Fruit fly (Drosophila melanogaster) whole organism, adult: ENCODE data around the gene Pi3K21B.

Experiments
- CG11617 ChIP-seq: fragments of 200-800 bp; sonication (Bioruptor generic); optimal IDR thresholded peaks from 2 replicates; lab custom pipeline; 2017; ENCODE audit warnings: mild to moderate bottlenecking, missing biosample characterization, missing genetic modification reagents, missing genetic modification characterization
- CG12768 ChIP-seq: fragments of 200-800 bp; sonication (Bioruptor generic); optimal IDR thresholded peaks from 2 replicates; lab custom pipeline; 2017; ENCODE audit warnings: missing biosample characterization, missing genetic modification characterization, mild to moderate bottlenecking, moderate library complexity, missing genetic modification reagents
- CG14711 ChIP-seq: fragments of 200-800 bp; sonication (Bioruptor generic); optimal IDR thresholded peaks from 2 replicates; lab custom pipeline; 2018; ENCODE audit warnings: missing biosample characterization, mild to moderate bottlenecking, missing genetic modification characterization, moderate library complexity
- CG1620 ChIP-seq: fragments of 200-800 bp; sonication (Bioruptor generic); optimal IDR thresholded peaks from 2 replicates; lab custom pipeline; 2016; ENCODE audit warnings: missing biosample characterization, missing genetic modification characterization
- CG33017 ChIP-seq: fragments of 200-800 bp; sonication (Bioruptor generic); optimal IDR thresholded peaks from 2 replicates; lab custom pipeline; 2018; ENCODE audit warnings: missing biosample characterization, mild to moderate bottlenecking, missing genetic modification characterization, moderate library complexity
- CG5204 ChIP-seq: fragments of 200-800 bp; sonication (Bioruptor generic); optimal IDR thresholded peaks from 2 replicates; lab custom pipeline; 2016; ENCODE audit warnings: missing biosample characterization, missing genetic modification characterization
- CG7045 ChIP-seq: fragments of 200-800 bp; sonication (Bioruptor generic); optimal IDR thresholded peaks from 2 replicates; lab custom pipeline; 2017; ENCODE audit warnings: missing biosample characterization, mild to moderate bottlenecking, missing genetic modification characterization
- CG7101 ChIP-seq: fragments of 200-800 bp; sonication (Bioruptor generic); optimal IDR thresholded peaks from 2 replicates; lab custom pipeline; 2018; ENCODE audit warnings: missing biosample characterization, mild to moderate bottlenecking, missing genetic modification characterization, moderate library complexity
- Clk ChIP-seq: fragments of 200-800 bp; sonication (Bioruptor generic); optimal IDR thresholded peaks from 2 replicates; lab custom pipeline; 2017; ENCODE audit warnings: missing biosample characterization, missing genetic modification characterization
- Crg-1 ChIP-seq: fragments of 200-800 bp; sonication (Bioruptor generic); optimal IDR thresholded peaks from 2 replicates; lab custom pipeline; 2016; ENCODE audit warnings: missing biosample characterization, missing genetic modification characterization
- Hr96 ChIP-seq: fragments of 200-800 bp; sonication (Bioruptor generic); optimal IDR thresholded peaks from 2 replicates; lab custom pipeline; 2016; ENCODE audit warnings: missing biosample characterization, missing genetic modification characterization
- Mnt ChIP-seq: fragments of 200-800 bp; sonication (Bioruptor generic); optimal IDR thresholded peaks from 2 replicates; lab custom pipeline; 2016; ENCODE audit warnings: missing biosample characterization, mild to moderate bottlenecking, missing genetic modification characterization
- bab1 ChIP-seq: fragments of 200-800 bp; sonication (Bioruptor generic); optimal IDR thresholded peaks from 3 replicates; lab custom pipeline; 2019; ENCODE audit warnings: missing biosample characterization, mild to moderate bottlenecking, missing genetic modification characterization, moderate library complexity
- cic ChIP-seq: fragments of 200-800 bp; sonication (Bioruptor generic); optimal IDR thresholded peaks from 2 replicates; lab custom pipeline; 2017; ENCODE audit warnings: missing biosample characterization, mild to moderate bottlenecking, missing genetic modification characterization, moderate library complexity
- cnc ChIP-seq, 2 experiments: fragments of >200 bp; optimal IDR thresholded peaks; 2 replicates each; lab custom pipeline; 2017
- kay ChIP-seq: fragments of 200-800 bp; sonication (Bioruptor generic); peaks from one replicate; lab custom pipeline; 2016; ENCODE audit warnings: missing biosample characterization, missing genetic modification characterization, borderline replicate concordance
- ovo ChIP-seq: fragments of 200-800 bp; sonication (Bioruptor generic); optimal IDR thresholded peaks from 2 replicates; lab custom pipeline; 2016; ENCODE audit warnings: missing biosample characterization, missing genetic modification characterization
- pad ChIP-seq: fragments of 200-800 bp; sonication (Bioruptor generic); optimal IDR thresholded peaks from 3 replicates; lab custom pipeline; 2017; ENCODE audit warnings: missing biosample characterization, missing genetic modification characterization, mild to moderate bottlenecking, moderate library complexity, missing genetic modification reagents
- tj ChIP-seq: fragments of 200-800 bp; sonication (Bioruptor generic); optimal IDR thresholded peaks from 3 replicates; lab custom pipeline; 2017; ENCODE audit warnings: missing biosample characterization, mild to moderate bottlenecking, missing genetic modification characterization, moderate library complexity
- toe ChIP-seq: fragments of 200-800 bp; sonication (Bioruptor generic); optimal IDR thresholded peaks from 2 replicates; lab custom pipeline; 2016; ENCODE audit warnings: missing biosample characterization, missing genetic modification characterization

Gene Pi3K21B

dm6 chr2L:297480-298284 is at the start of gene Pi3K21B:
Pi3K21B (plus strand) TSS chr2L:297880.
- no peak for TF ChIP-seq CG5204 (GFP tag; lab: Kevin White, UChicago)
- peak; percentile 96 for TF ChIP-seq CG11617 (GFP tag; lab: Kevin White, UChicago)
- TF ChIP-seq Clk (GFP tag; lab: Kevin White, UChicago) = peak; percentile 94
- no peak for TF ChIP-seq cnc (optimal IDR thresholded peaks at IDR 0.05; lab: Kevin White, UChicago)
- peak; percentile 93 for TF ChIP-seq CG33017 (tag; lab: Kevin White, UChicago)
- TF ChIP-seq Hr96 = peak; percentile 97
- peak; percentile 86 for TF ChIP-seq bab1 (GFP tag; lab: Kevin White, UChicago)
- peak; percentile 99 for TF ChIP-seq CG1620 (GFP tag; lab: Kevin White, UChicago)
- peak; percentile 90 for TF ChIP-seq pad (GFP tag; lab: Kevin White, UChicago)
- TF ChIP-seq CG14711 = peak; percentile 94
- no peak for TF ChIP-seq kay (GFP tag; lab: Kevin White, UChicago)
- TF ChIP-seq cic (GFP tag; lab: Kevin White, UChicago) = peak; percentile 63
- TF ChIP-seq tj (GFP tag; lab: Kevin White, UChicago) = peak; percentile 62
- peak; percentile 96 for TF ChIP-seq toe
- peak; percentile 96 for TF ChIP-seq Mnt
- peak; percentile 94 for TF ChIP-seq CG7101
- peak; percentile 97 for TF ChIP-seq CG12768 (GFP tag; lab: Kevin White, UChicago)
- TF ChIP-seq CG7045 (GFP tag; lab: Kevin White, UChicago) = peak; percentile 96
- peak; percentile 99 for TF ChIP-seq Crg-1 (GFP tag; lab: Kevin White, UChicago)
- TF ChIP-seq ovo (GFP tag; lab: Kevin White, UChicago) = peak; percentile 96

DNA sequence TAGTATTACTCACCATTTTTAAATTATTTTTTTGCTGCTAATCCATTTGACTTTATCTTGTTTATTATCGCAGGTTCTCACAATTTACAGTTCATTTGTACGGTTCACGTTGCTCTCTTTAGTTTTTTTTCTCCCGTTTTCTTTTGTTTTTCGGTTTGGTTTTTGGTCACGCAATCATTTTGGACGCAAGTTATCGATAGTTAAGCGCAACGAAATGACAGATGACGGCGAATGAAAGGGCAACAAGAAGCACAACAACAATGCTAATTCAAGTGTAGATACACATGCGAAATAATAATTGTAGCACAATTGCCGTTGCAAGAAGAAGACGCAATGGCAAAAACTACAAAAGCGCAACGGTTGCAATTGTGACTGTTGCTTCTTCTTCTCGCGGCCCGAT is 49.1 kb upstream of the Pi3K21B start:
- TF ChIP-seq CG12768 (GFP tag; lab: Kevin White, UChicago) (no peak), ovo (GFP tag; lab: Kevin White, UChicago) (no peak), Hr96 (no peak), CG7045 (GFP tag; lab: Kevin White, UChicago) (no peak), CG11617 (GFP tag; lab: Kevin White, UChicago) (no peak), Crg-1 (GFP tag; lab: Kevin White, UChicago) (no peak), tj (GFP tag; lab: Kevin White, UChicago) (peak; percentile 72), CG5204 (GFP tag; lab: Kevin White, UChicago) (no peak)

DNA sequence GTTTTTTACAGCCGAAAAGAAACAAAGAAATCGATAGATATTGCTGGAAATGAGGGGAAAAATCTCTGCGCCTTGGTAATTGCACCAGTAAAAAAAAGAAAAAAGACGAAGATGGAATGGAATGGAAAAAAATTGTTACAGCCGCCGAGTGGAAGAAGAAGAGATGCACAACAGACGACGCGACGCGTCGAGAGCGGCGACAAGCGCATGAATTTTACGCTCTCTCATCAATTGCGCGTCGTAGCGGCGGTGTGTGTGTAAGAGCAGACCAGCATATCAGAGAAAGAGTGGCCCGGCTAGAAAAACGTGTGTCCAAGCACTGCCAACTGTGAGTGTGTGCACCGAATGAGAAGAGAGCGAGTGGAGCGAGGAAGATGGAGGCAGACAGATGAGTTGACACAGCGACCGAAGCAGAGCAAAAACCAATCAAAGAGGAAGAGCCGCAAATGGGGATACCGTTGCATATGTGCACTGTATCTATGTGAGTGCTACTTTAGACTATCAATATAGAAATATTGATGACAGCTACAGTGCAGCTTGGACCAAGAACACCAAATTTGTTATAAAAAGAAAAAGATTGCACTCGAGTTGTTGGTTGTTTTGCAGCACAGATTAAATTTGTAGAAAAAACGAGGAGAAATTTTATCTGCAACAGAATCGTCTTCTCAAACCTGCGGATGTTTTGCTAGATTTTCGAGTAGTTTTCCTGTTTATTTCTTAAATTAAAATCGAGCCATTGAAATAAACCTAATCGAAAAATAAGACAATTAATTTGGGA is 48.4 kb upstream of the Pi3K21B start:
- TF ChIP-seq CG12768 (GFP tag; lab: Kevin White, UChicago) = peak; percentile 28
- TF ChIP-seq CG7101 = peak; percentile 21
- no peak for TF ChIP-seq CG5204 (GFP tag; lab: Kevin White, UChicago)
- no peak for TF ChIP-seq CG11617 (GFP tag; lab: Kevin White, UChicago)
- peak; percentile 60 for TF ChIP-seq CG7045 (GFP tag; lab: Kevin White, UChicago)
- TF ChIP-seq tj (GFP tag; lab: Kevin White, UChicago) = peak; percentile 25
- no peak for TF ChIP-seq cnc (optimal IDR thresholded peaks at IDR 0.05; lab: Kevin White, UChicago)
- peak; percentile 35 for TF ChIP-seq CG14711
- peak; percentile 18 for TF ChIP-seq ovo (GFP tag; lab: Kevin White, UChicago)
- TF ChIP-seq kay (GFP tag; lab: Kevin White, UChicago) = no peak
- no peak for TF ChIP-seq CG1620 (GFP tag; lab: Kevin White, UChicago)
- TF ChIP-seq Mnt = peak; percentile 32
- peak; percentile 22 for TF ChIP-seq Crg-1 (GFP tag; lab: Kevin White, UChicago)
- no peak for TF ChIP-seq toe
- TF ChIP-seq pad (GFP tag; lab: Kevin White, UChicago) = peak; percentile 76
- no peak for TF ChIP-seq bab1 (GFP tag; lab: Kevin White, UChicago)
- no peak for TF ChIP-seq Clk (GFP tag; lab: Kevin White, UChicago)
- TF ChIP-seq CG33017 (tag; lab: Kevin White, UChicago) = peak; percentile 11
- TF ChIP-seq Hr96 = peak; percentile 7
- TF ChIP-seq cic (GFP tag; lab: Kevin White, UChicago) = peak; percentile 32

dm6 chr2L:250507-251215 is 47.0 kb upstream of the Pi3K21B start, which contains the start of gene kis:
kis (minus strand) TSS chr2L:250823.
- peak; percentile 64 for TF ChIP-seq CG1620 (GFP tag; lab: Kevin White, UChicago)
- peak; percentile 46 for TF ChIP-seq CG33017 (tag; lab: Kevin White, UChicago)
- TF ChIP-seq toe = no peak
- TF ChIP-seq cnc (optimal IDR thresholded peaks at IDR 0.05; lab: Kevin White, UChicago) = no peak
- peak; percentile 23 for TF ChIP-seq pad (GFP tag; lab: Kevin White, UChicago)
- TF ChIP-seq Crg-1 (GFP tag; lab: Kevin White, UChicago) = peak; percentile 34
- peak; percentile 24 for TF ChIP-seq CG7045 (GFP tag; lab: Kevin White, UChicago)
- TF ChIP-seq cic (GFP tag; lab: Kevin White, UChicago) = no peak
- TF ChIP-seq Clk (GFP tag; lab: Kevin White, UChicago) = peak; percentile 9
- TF ChIP-seq ovo (GFP tag; lab: Kevin White, UChicago) = no peak
- peak; percentile 56 for TF ChIP-seq Hr96
- no peak for TF ChIP-seq CG14711
- TF ChIP-seq CG12768 (GFP tag; lab: Kevin White, UChicago) = peak; percentile 8
- peak; percentile 75 for TF ChIP-seq bab1 (GFP tag; lab: Kevin White, UChicago)
- no peak for TF ChIP-seq tj (GFP tag; lab: Kevin White, UChicago)
- TF ChIP-seq kay (GFP tag; lab: Kevin White, UChicago) = no peak
- TF ChIP-seq Mnt = peak; percentile 75
- TF ChIP-seq CG5204 (GFP tag; lab: Kevin White, UChicago) = no peak
- TF ChIP-seq CG11617 (GFP tag; lab: Kevin White, UChicago) = peak; percentile 46
- TF ChIP-seq CG7101 = peak; percentile 25
